Worm (Caenorhabditis elegans) whole organism, L4 larva: ENCODE measurements around the gene K01A6.4.

Experiments
- T26A8.4 ChIP-seq: fragments of 200-800 bp; sonication (Bioruptor generic); IDR thresholded peaks from 2 replicates; pipeline ENCODE4 v1.3.6; 2022; ENCODE audit warnings: missing genetic modification characterization, missing compliant biosample characterization
- aly-2 ChIP-seq: sonication (generic microtip); optimal IDR thresholded peaks from 2 replicates; lab custom pipeline; 2018; ENCODE audit warnings: missing biosample characterization, missing genetic modification characterization
- ceh-32 ChIP-seq: sonication (generic microtip); optimal IDR thresholded peaks from 2 replicates; lab custom pipeline; 2016; ENCODE audit warnings: mild to moderate bottlenecking, missing genetic modification characterization, missing compliant biosample characterization; ENCODE audit not compliant: poor library complexity
- ceh-82 ChIP-seq: sonication (generic microtip); optimal IDR thresholded peaks from 2 replicates; lab custom pipeline; 2017; ENCODE audit warnings: missing biosample characterization, missing genetic modification characterization
- daf-16 ChIP-seq, 3 experiments: sonication (generic microtip); optimal IDR thresholded peaks; 2 replicates each; lab custom pipeline; 2016 to 2017; ENCODE audit warnings: missing genetic modification characterization in 3 of 3, missing genetic modification reagents in 3 of 3, mild to moderate bottlenecking in 2 of 3, missing compliant biosample characterization in 2 of 3, missing biosample characterization in 1 of 3, moderate library complexity in 1 of 3
- daf-19 ChIP-seq: fragments of 200-800 bp; sonication (Bioruptor generic); conservative IDR thresholded peaks from 2 replicates; pipeline ENCODE4 v1.3.6; 2022; ENCODE audit warnings: missing genetic modification characterization, missing compliant biosample characterization
- dpl-1 ChIP-seq: fragments of 150-350 bp; optimal IDR thresholded peaks from 2 replicates; lab custom pipeline; 2014; ENCODE audit warnings: missing biosample characterization, missing genetic modification reagents, missing genetic modification characterization
- fkh-10 ChIP-seq: fragments of 150-350 bp; optimal IDR thresholded peaks from 2 replicates; lab custom pipeline; 2014; ENCODE audit warnings: missing biosample characterization, missing genetic modification reagents, missing genetic modification characterization
- mdl-1 ChIP-seq, 2 experiments: fragments of 150-350 bp in 1 of 2; sonication (generic microtip) in 1 of 2; optimal IDR thresholded peaks; 2 replicates each; lab custom pipeline; 2014 to 2017; ENCODE audit warnings: missing biosample characterization in 2 of 2, missing genetic modification characterization in 2 of 2
- nhr-11 ChIP-seq: fragments of 150-350 bp; optimal IDR thresholded peaks from 2 replicates; lab custom pipeline; 2014; ENCODE audit warnings: missing biosample characterization, missing genetic modification characterization
- nhr-237 ChIP-seq: sonication (generic microtip); optimal IDR thresholded peaks from 2 replicates; lab custom pipeline; 2017; ENCODE audit warnings: missing biosample characterization, missing genetic modification characterization
- nhr-76 ChIP-seq: fragments of 150-350 bp; optimal IDR thresholded peaks from 2 replicates; lab custom pipeline; 2014; ENCODE audit warnings: missing biosample characterization, missing genetic modification characterization
- pha-4 ChIP-seq, 2 experiments: fragments of 150-350 bp in 1 of 2; fragments of 200-800 bp in 1 of 2; sonication (Bioruptor generic) in 1 of 2; IDR thresholded peaks in 1 of 2; optimal IDR thresholded peaks in 1 of 2; 2 replicates each; pipeline versions ENCODE4 v1.3.6 to Lab custom; 2014 to 2022; ENCODE audit warnings: missing genetic modification characterization in 2 of 2, missing genetic modification reagents in 2 of 2, missing biosample characterization in 1 of 2, missing compliant biosample characterization in 1 of 2
- snpc-4 ChIP-seq: fragments of 150-350 bp; optimal IDR thresholded peaks from 2 replicates; lab custom pipeline; 2014; ENCODE audit warnings: missing biosample characterization, missing genetic modification characterization

DNA sequence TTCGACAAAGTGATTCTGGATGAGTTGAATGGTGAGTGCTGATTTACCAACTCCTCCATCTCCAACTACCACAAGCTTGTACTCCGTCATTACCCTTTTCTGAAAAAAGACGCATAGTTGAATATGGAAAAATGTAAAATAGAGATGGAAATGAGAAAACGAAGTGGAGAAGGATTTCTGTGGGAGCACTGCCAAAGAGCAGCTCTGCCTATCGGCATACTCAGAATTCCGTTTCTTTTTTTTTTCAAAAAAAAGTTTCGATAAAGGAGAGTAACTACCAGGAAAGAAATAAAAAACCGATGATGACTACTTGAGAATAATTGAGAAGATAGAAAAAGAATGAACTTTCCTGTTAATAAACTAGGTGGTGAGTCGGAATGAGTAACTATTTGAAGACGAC is 49.1 kb downstream of the K01A6.4 start, which contains the start of gene let-60:
- TF ChIP-seq ceh-32 (tag; lab: Kevin White, UChicago) (no peak), daf-19 (GFP tag; lab: Robert Waterston, UW) (no peak), T26A8.4 (GFP tag; lab: Robert Waterston, UW) (no peak), ceh-82 (tag; lab: Kevin White, UChicago) (no peak), dpl-1 (no peak), nhr-11 (tag; lab: Kevin White, UChicago) (no peak), snpc-4 (no peak), nhr-76 (tag; lab: Kevin White, UChicago) (no peak), aly-2 (tag; lab: Kevin White, UChicago) (no peak), nhr-237 (tag; lab: Kevin White, UChicago) (no peak), fkh-10 (GFP tag; lab: Kevin White, UChicago) (no peak), mdl-1 (tag; optimal IDR thresholded peaks at IDR 0.05; lab: Kevin White, UChicago) (no peak), daf-16 (GFP tag; optimal IDR thresholded peaks at IDR 0.05; lab: Kevin White, UChicago) (no peak), daf-16 (tag; optimal IDR thresholded peaks at IDR 0.05; lab: Kevin White, UChicago) (no peak), pha-4 (GFP tag; IDR thresholded peaks at IDR 0.05; lab: Robert Waterston, UW) (no peak), pha-4 (tag; optimal IDR thresholded peaks at IDR 0.05; lab: Kevin White, UChicago) (no peak)
